Worm (Caenorhabditis elegans): ENCODE data around the gene pri-1.
A peak's percentile ranks its signal among the peaks of the same experiment; 100 is the strongest.

Gene pri-1

DNA sequence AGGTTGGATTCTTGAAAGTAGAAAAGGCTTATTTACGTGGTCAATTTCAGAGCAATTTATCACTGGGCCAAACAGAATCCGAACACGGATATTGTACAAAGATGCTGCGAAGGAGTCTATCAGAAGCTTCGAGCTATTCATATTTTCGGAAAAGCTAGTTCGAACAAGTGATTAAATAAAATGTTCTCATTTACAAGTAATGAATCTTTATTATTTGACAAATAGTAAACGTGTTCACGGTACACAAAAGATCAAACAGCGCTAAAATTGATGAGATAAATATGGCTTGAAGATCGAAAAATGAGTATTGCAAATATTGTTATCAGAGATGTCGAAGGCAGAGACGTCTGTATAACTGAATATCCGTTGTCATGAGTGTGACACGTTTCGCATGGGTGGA lies 1.0 kb upstream of the pri-1 start:
- TF ChIP-seq C17E4.6 (GFP tag; IDR thresholded peaks at IDR 0.05) (peak; percentile 41; the same call in 1 of the 2 replicates), madf-3 (GFP tag; IDR thresholded peaks at IDR 0.05) (peak; percentile 50; the same call in 1 of the 2 replicates), attf-5 (GFP tag; optimal IDR thresholded peaks at IDR 0.05) (peak; percentile 17), dpff-1 (tag; optimal IDR thresholded peaks at IDR 0.05) (no peak), B0336.3 (GFP tag; IDR thresholded peaks at IDR 0.05) (peak; percentile 69; the same call in 1 of the 2 replicates), lin-26 (GFP tag; IDR thresholded peaks at IDR 0.05) (peak; percentile 76), nfya-2 (GFP tag; IDR thresholded peaks at IDR 0.05) (0 out of 2 replicates have a peak, but pooled peaks have one; percentile 11), T07F8.4 (tag; optimal IDR thresholded peaks at IDR 0.05) (no peak), hrde-1 (tag; optimal IDR thresholded peaks at IDR 0.05; ENCODE audit: borderline replicate concordance) (peak; percentile 72), lin-54 (GFP tag; optimal IDR thresholded peaks at IDR 0.05) (peak; percentile 63), pha-4 (tag; optimal IDR thresholded peaks at IDR 0.05) (no peak), attf-6 (GFP tag; IDR thresholded peaks at IDR 0.05) (peak; percentile 80), attf-3 (GFP tag; conservative IDR thresholded peaks at IDR 0.05) (no peak), ztf-3 (GFP tag; optimal IDR thresholded peaks at IDR 0.05) (no peak), B0019.2 (GFP tag; conservative IDR thresholded peaks at IDR 0.05) (0 out of 2 replicates have a peak, but pooled peaks have one; percentile 23), ceh-58 (GFP tag; IDR thresholded peaks at IDR 0.05) (no peak), zim-3 (tag; optimal IDR thresholded peaks at IDR 0.05) (no peak), tbp1 (GFP tag; optimal IDR thresholded peaks at IDR 0.05) (peak; percentile 40), dpl-1 (GFP tag; optimal IDR thresholded peaks at IDR 0.05) (no peak), F10E7.11 (tag; optimal IDR thresholded peaks at IDR 0.05) (no peak), lag-1 (GFP tag; IDR thresholded peaks at IDR 0.05) (no peak), F33H1.4 (GFP tag; IDR thresholded peaks at IDR 0.05) (peak; percentile 15; the same call in 1 of the 2 replicates), nfyb-1 (GFP tag; IDR thresholded peaks at IDR 0.05) (no peak), ekl-4 (GFP tag; IDR thresholded peaks at IDR 0.05) (peak; percentile 68), ceh-91 (GFP tag; IDR thresholded peaks at IDR 0.05) (no peak), rec-8 (tag; optimal IDR thresholded peaks at IDR 0.05) (no peak), tlf-1 (GFP tag; optimal IDR thresholded peaks at IDR 0.05) (peak; percentile 80), sea-2 (GFP tag; IDR thresholded peaks at IDR 0.05) (no peak), snpc-1.3 (tag; optimal IDR thresholded peaks at IDR 0.05; ENCODE audit: insufficient read depth) (peak; percentile 58), rcor-1 (GFP tag; IDR thresholded peaks at IDR 0.05) (peak; percentile 26; the same call in 1 of the 2 replicates), F52B5.7 (tag; optimal IDR thresholded peaks at IDR 0.05) (peak; percentile 77), lsy-27 (tag; optimal IDR thresholded peaks at IDR 0.05; ENCODE audit: borderline replicate concordance, insufficient read depth) (no peak), ccch-3 (GFP tag; optimal IDR thresholded peaks at IDR 0.05) (no peak), akir-1 (GFP tag; optimal IDR thresholded peaks at IDR 0.05) (no peak), die-1 (tag; optimal IDR thresholded peaks at IDR 0.05) (peak; percentile 43), efl-1 (GFP tag; optimal IDR thresholded peaks at IDR 0.05) (peak; percentile 43), tbx-9 (tag; optimal IDR thresholded peaks at IDR 0.05; ENCODE audit: borderline replicate concordance) (no peak), Y95B8A.8 (GFP tag; IDR thresholded peaks at IDR 0.05) (peak; percentile 58), F57C9.4 (tag; optimal IDR thresholded peaks at IDR 0.05) (no peak), Y53G8AR.9 (GFP tag; conservative IDR thresholded peaks at IDR 0.05) (peak; percentile 90), lsl-1 (GFP tag; optimal IDR thresholded peaks at IDR 0.05) (peak; percentile 62), madf-10 (tag; optimal IDR thresholded peaks at IDR 0.05) (no peak), madf-6 (GFP tag; IDR thresholded peaks at IDR 0.05) (peak; percentile 83), bed-1 (GFP tag; IDR thresholded peaks at IDR 0.05) (no peak), him-1 (tag; optimal IDR thresholded peaks at IDR 0.05) (peak; percentile 48), ztf-18 (tag; optimal IDR thresholded peaks at IDR 0.05) (peak; percentile 53), F23B12.7 (tag; optimal IDR thresholded peaks at IDR 0.05; ENCODE audit: insufficient read depth) (no peak), aptf-3 (GFP tag; IDR thresholded peaks at IDR 0.05) (no peak)

Measured in whole organism, young adult.